Worm (Caenorhabditis elegans) whole organism, midembryonic: ENCODE data around the gene ndx-9.

Experiments used
- T22C8.4 ChIP-seq: fragments of 200-800 bp; sonication (Bioruptor generic); IDR thresholded peaks from 2 replicates; pipeline ENCODE4 v1.3.6; 2022; ENCODE audit warnings: missing genetic modification characterization, missing compliant biosample characterization
- cog-1 ChIP-seq: sonication (generic microtip); optimal IDR thresholded peaks from 2 replicates; lab custom pipeline; 2016; ENCODE audit warnings: missing genetic modification characterization, missing compliant biosample characterization
- flt-1 ChIP-seq: fragments of 200-800 bp; sonication (Bioruptor generic); IDR thresholded peaks from 2 replicates; pipeline ENCODE4 v1.3.6; 2022; ENCODE audit warnings: missing genetic modification characterization, missing compliant biosample characterization
- klf-2 ChIP-seq: fragments of 200-800 bp; sonication (Bioruptor generic); conservative IDR thresholded peaks from 2 replicates; pipeline ENCODE4 v1.3.6; 2022; ENCODE audit warnings: missing genetic modification reagents, missing genetic modification characterization, missing compliant biosample characterization
- med-1 ChIP-seq: sonication (generic microtip); optimal IDR thresholded peaks from 2 replicates; lab custom pipeline; 2017; ENCODE audit warnings: missing genetic modification characterization, mild to moderate bottlenecking, missing compliant biosample characterization, antibody characterized with exemption, missing genetic modification reagents; ENCODE audit not compliant: insufficient read depth
- ref-1 ChIP-seq: fragments of 200-800 bp; sonication (Bioruptor generic); conservative IDR thresholded peaks from 2 replicates; pipeline ENCODE4 v1.3.6; 2022; ENCODE audit warnings: missing genetic modification reagents, missing genetic modification characterization, missing compliant biosample characterization
- tab-1 ChIP-seq: fragments of 200-800 bp; sonication (Bioruptor generic); IDR thresholded peaks from 2 replicates; pipeline ENCODE4 v1.3.6; 2022; ENCODE audit warnings: missing genetic modification characterization, missing compliant biosample characterization
- ztf-23 ChIP-seq: fragments of 200-800 bp; sonication (Bioruptor generic); IDR thresholded peaks from 2 replicates; pipeline ENCODE4 v1.3.6; 2022; ENCODE audit warnings: missing genetic modification reagents, missing genetic modification characterization, missing compliant biosample characterization
- ztf-29 ChIP-seq: fragments of 200-800 bp; sonication (Bioruptor generic); IDR thresholded peaks from 2 replicates; pipeline ENCODE4 v1.3.6; 2022; ENCODE audit warnings: missing genetic modification reagents, missing genetic modification characterization, missing compliant biosample characterization

ndx-9 gene

DNA sequence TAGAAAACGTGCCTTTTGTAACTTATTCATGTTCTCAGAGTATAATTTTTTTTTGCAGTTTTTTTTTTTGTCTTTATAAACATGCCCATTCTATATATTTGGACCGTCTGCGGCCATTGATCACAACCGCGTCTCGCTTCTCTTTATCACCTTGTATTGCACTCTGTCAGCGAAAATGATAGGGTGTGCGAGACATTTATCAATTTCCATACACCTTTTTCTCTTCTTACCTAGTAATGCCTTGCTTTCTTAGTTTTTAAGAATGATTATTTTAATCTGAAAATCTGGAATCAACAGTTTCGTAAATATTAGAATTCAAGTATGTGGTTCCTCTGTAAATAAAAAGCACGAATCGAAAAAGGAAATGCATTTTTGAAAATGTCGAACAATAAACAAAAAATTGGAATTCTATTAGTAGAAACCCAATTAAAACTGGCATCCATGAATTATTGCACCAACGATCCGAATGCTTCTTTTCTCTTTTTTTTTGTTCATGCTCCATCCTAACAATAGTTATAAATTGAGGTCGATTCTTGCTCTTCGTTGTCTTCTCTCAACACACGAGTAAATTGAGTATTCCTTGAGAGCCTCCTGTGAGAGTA, 25.4 kb upstream of the ndx-9 start:
- TF ChIP-seq klf-2 (GFP tag; lab: Robert Waterston, UW) (no peak), med-1 (GFP tag; lab: Kevin White, UChicago) (no peak), ref-1 (GFP tag; lab: Robert Waterston, UW) (no peak), tab-1 (no peak), cog-1 (tag; lab: Kevin White, UChicago) (no peak), flt-1 (no peak), ztf-29 (GFP tag; lab: Robert Waterston, UW) (no peak), ztf-23 (GFP tag; lab: Robert Waterston, UW) (no peak), T22C8.4 (GFP tag; lab: Robert Waterston, UW) (no peak)

- TF ChIP-seq med-1 (GFP tag; lab: Kevin White, UChicago) (no peak), ztf-29 (GFP tag; lab: Robert Waterston, UW) (no peak), tab-1 (no peak), cog-1 (tag; lab: Kevin White, UChicago) (no peak), T22C8.4 (GFP tag; lab: Robert Waterston, UW) (no peak), flt-1 (no peak), ref-1 (GFP tag; lab: Robert Waterston, UW) (no peak), ztf-23 (GFP tag; lab: Robert Waterston, UW) (no peak), klf-2 (GFP tag; lab: Robert Waterston, UW) (no peak)
Observed at ce11 chrIV:11036222-11036621, 24.4 kb upstream of the ndx-9 start, which contains the start of gene fkb-1. Gene fkb-1 (plus strand): TSS chrIV:11036582.

- TF ChIP-seq klf-2 (GFP tag; lab: Robert Waterston, UW) (no peak), cog-1 (tag; lab: Kevin White, UChicago) (no peak), flt-1 (no peak), med-1 (GFP tag; lab: Kevin White, UChicago) (no peak), ref-1 (GFP tag; lab: Robert Waterston, UW) (no peak), ztf-23 (GFP tag; lab: Robert Waterston, UW) (no peak), tab-1 (no peak), T22C8.4 (GFP tag; lab: Robert Waterston, UW) (no peak), ztf-29 (GFP tag; lab: Robert Waterston, UW) (no peak)
Observed at ce11 chrIV:11032288-11032687, 20.5 kb upstream of the ndx-9 start, which contains the start of gene hrg-6. Gene hrg-6 (plus strand): TSS chrIV:11032588.

DNA sequence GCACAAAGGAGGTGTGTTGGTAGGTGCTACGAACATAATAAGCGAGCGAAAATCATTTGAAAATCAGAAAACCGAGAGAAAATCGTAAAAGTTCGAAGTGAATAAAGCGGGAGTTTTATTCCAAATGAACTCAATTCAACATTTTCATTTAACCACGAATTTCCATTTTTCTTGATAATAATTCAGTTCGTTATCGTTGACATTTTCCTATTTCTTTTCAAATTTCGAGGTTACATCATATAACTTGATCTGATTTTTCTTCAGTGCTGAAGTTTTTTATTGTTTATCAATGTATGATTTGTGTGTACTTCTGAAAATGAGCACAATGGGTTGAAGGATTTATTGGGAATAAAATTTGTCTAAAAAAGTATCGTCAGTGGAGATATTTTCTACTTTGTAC, 19.8 kb upstream of the ndx-9 start:
- TF ChIP-seq ztf-29 (GFP tag; lab: Robert Waterston, UW): no peak
- TF ChIP-seq ztf-23 (GFP tag; lab: Robert Waterston, UW): no peak
- no peak for TF ChIP-seq cog-1 (tag; lab: Kevin White, UChicago)
- TF ChIP-seq T22C8.4 (GFP tag; lab: Robert Waterston, UW): no peak
- no peak for TF ChIP-seq med-1 (GFP tag; lab: Kevin White, UChicago)

- TF ChIP-seq med-1 (GFP tag; lab: Kevin White, UChicago) (no peak), cog-1 (tag; lab: Kevin White, UChicago) (no peak), flt-1 (no peak), T22C8.4 (GFP tag; lab: Robert Waterston, UW) (no peak), ztf-23 (GFP tag; lab: Robert Waterston, UW) (no peak), ref-1 (GFP tag; lab: Robert Waterston, UW) (no peak), klf-2 (GFP tag; lab: Robert Waterston, UW) (no peak), tab-1 (no peak), ztf-29 (GFP tag; lab: Robert Waterston, UW) (no peak)
Observed at ce11 chrIV:11030893-11031292, 19.1 kb upstream of the ndx-9 start, which contains the start of gene hrg-4. Gene hrg-4 (minus strand): TSS chrIV:11030993.

- TF ChIP-seq klf-2 (GFP tag; lab: Robert Waterston, UW) (no peak), ztf-23 (GFP tag; lab: Robert Waterston, UW) (no peak), cog-1 (tag; lab: Kevin White, UChicago) (no peak), med-1 (GFP tag; lab: Kevin White, UChicago) (no peak), ref-1 (GFP tag; lab: Robert Waterston, UW) (no peak), flt-1 (no peak), ztf-29 (GFP tag; lab: Robert Waterston, UW) (no peak), tab-1 (no peak), T22C8.4 (GFP tag; lab: Robert Waterston, UW) (no peak)
Observed at ce11 chrIV:11030117-11030516, 18.3 kb upstream of the ndx-9 start.

ce11 chrIV:11029412-11029811, 17.6 kb upstream of the ndx-9 start, which contains the start of gene hrg-5:
Gene hrg-5 (minus strand): TSS chrIV:11029428.
- TF ChIP-seq cog-1 (tag; lab: Kevin White, UChicago) (no peak), tab-1 (no peak), med-1 (GFP tag; lab: Kevin White, UChicago) (no peak), klf-2 (GFP tag; lab: Robert Waterston, UW) (no peak), ztf-29 (GFP tag; lab: Robert Waterston, UW) (no peak), ztf-23 (GFP tag; lab: Robert Waterston, UW) (no peak), T22C8.4 (GFP tag; lab: Robert Waterston, UW) (no peak), ref-1 (GFP tag; lab: Robert Waterston, UW) (no peak), flt-1 (no peak)

DNA sequence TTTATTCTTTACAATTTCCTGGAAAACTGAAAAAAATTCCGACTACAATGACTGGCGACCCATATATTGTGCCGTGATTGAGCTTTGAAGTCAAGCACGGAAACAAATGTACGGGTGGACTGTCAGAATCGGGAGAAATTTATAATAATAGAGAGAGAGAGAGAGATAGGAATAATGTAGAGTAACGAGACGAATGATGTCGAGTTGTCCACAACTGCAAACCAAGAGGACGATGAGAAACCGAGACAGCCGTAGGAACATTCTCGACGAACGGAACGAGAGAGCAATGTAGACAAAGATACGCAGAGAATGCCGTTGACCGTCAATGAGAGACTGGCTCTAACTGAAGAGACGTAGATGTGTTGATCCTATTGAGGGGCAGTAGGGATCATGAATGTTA, 15.7 kb upstream of the ndx-9 start:
- TF ChIP-seq klf-2 (GFP tag; lab: Robert Waterston, UW) (no peak), ref-1 (GFP tag; lab: Robert Waterston, UW) (no peak), ztf-23 (GFP tag; lab: Robert Waterston, UW) (no peak), T22C8.4 (GFP tag; lab: Robert Waterston, UW) (no peak), flt-1 (peak; percentile 76; the same call in 1 of the 2 replicates), ztf-29 (GFP tag; lab: Robert Waterston, UW) (no peak), med-1 (GFP tag; lab: Kevin White, UChicago) (no peak), cog-1 (tag; lab: Kevin White, UChicago) (peak; percentile 76), tab-1 (no peak)

DNA sequence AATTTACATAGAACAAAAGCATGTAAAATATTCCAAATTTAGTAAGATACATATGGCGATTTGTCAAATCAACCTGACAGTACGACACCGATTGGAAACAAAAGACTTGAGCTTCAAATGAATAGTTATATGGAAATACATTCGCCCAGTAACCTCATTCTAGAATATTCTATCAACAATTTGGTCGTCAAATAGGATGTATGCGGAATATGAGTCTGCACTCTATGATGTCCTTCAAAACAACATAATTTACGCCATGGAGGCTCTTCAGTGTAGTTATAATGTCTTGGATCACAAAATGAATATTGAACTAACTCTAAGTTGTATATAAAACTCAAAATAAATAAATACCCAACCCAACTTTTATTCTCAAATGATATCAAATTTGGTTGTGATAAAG, 14.8 kb upstream of the ndx-9 start:
- no peak for TF ChIP-seq ztf-29 (GFP tag; lab: Robert Waterston, UW)
- no peak for TF ChIP-seq klf-2 (GFP tag; lab: Robert Waterston, UW)
- 0 out of 2 replicates have a peak, but pooled peaks have one; percentile 11 for TF ChIP-seq T22C8.4 (GFP tag; lab: Robert Waterston, UW)
- TF ChIP-seq ref-1 (GFP tag; lab: Robert Waterston, UW): no peak
